Worm (Caenorhabditis elegans): ENCODE measurements around the gene E_BE45912.2.

The E_BE45912.2 gene

ce11 chrIII:1002510-1002909 lies 28.4 kb downstream of the E_BE45912.2 start, which contains the start of gene clec-150:
TSS of gene clec-150 (plus strand) at chrIII:1002707.
- TF ChIP-seq mml-1 (tag; optimal IDR thresholded peaks at IDR 0.05) (no peak), nhr-23 (tag; optimal IDR thresholded peaks at IDR 0.05) (no peak), ztf-11 (tag; optimal IDR thresholded peaks at IDR 0.05) (no peak), pha-4 (tag; optimal IDR thresholded peaks at IDR 0.05) (peak; percentile 41), elt-2 (tag; optimal IDR thresholded peaks at IDR 0.05) (peak; percentile 98), ama-1 (optimal IDR thresholded peaks at IDR 0.05) (no peak), R02D3.7 (tag; optimal IDR thresholded peaks at IDR 0.05) (no peak), jun-1 (tag; optimal IDR thresholded peaks at IDR 0.05) (peak; percentile 44), pqm-1 (tag; optimal IDR thresholded peaks at IDR 0.05) (peak; percentile 96), hmg-11 (tag; optimal IDR thresholded peaks at IDR 0.05) (no peak), mdl-1 (tag; optimal IDR thresholded peaks at IDR 0.05) (no peak), ceh-16 (tag; optimal IDR thresholded peaks at IDR 0.05) (no peak), nhr-25 (tag; optimal IDR thresholded peaks at IDR 0.05) (no peak), nhr-77 (tag; optimal IDR thresholded peaks at IDR 0.05) (no peak), elt-1 (tag; optimal IDR thresholded peaks at IDR 0.05) (no peak)

- TF ChIP-seq daf-12 (tag; optimal IDR thresholded peaks at IDR 0.05) (no peak), hmg-11 (tag; optimal IDR thresholded peaks at IDR 0.05) (no peak), unc-39 (tag; optimal IDR thresholded peaks at IDR 0.05) (no peak), aly-2 (tag; optimal IDR thresholded peaks at IDR 0.05) (no peak), ama-1 (optimal IDR thresholded peaks at IDR 0.05) (no peak), fos-1 (tag; optimal IDR thresholded peaks at IDR 0.05) (no peak), lin-15B (tag; optimal IDR thresholded peaks at IDR 0.05) (no peak)
These were observed 29.6 kb downstream of the E_BE45912.2 start, which contains the start of gene R06B10.7 for ce11 chrIII:1001297-1001696. TSS of gene R06B10.7 (minus strand) at chrIII:1001397.

- TF ChIP-seq ceh-16 (tag; optimal IDR thresholded peaks at IDR 0.05) (no peak), R02D3.7 (tag; optimal IDR thresholded peaks at IDR 0.05) (no peak), ceh-28 (tag; optimal IDR thresholded peaks at IDR 0.05) (peak; percentile 45)
These were observed 32.0 kb downstream of the E_BE45912.2 start for ce11 chrIII:998855-999254.

- TF ChIP-seq elt-3 (tag; optimal IDR thresholded peaks at IDR 0.05) (no peak), ztf-4 (tag; optimal IDR thresholded peaks at IDR 0.05) (no peak), lin-15B (tag; optimal IDR thresholded peaks at IDR 0.05) (no peak), ceh-9 (tag; optimal IDR thresholded peaks at IDR 0.05) (no peak), ceh-28 (tag; optimal IDR thresholded peaks at IDR 0.05) (peak; percentile 84), R02D3.7 (tag; optimal IDR thresholded peaks at IDR 0.05) (no peak), hmg-11 (tag; optimal IDR thresholded peaks at IDR 0.05) (no peak), egl-5 (tag; optimal IDR thresholded peaks at IDR 0.05) (no peak)
These were observed 34.3 kb downstream of the E_BE45912.2 start for ce11 chrIII:996564-996963.

- TF ChIP-seq lin-39 (tag; optimal IDR thresholded peaks at IDR 0.05) (no peak), pha-4 (tag; optimal IDR thresholded peaks at IDR 0.05) (no peak), elt-1 (tag; optimal IDR thresholded peaks at IDR 0.05) (no peak), fos-1 (tag; optimal IDR thresholded peaks at IDR 0.05) (no peak), daf-12 (tag; optimal IDR thresholded peaks at IDR 0.05) (no peak), nhr-23 (tag; optimal IDR thresholded peaks at IDR 0.05) (no peak), lsy-12 (tag; optimal IDR thresholded peaks at IDR 0.05) (no peak), mml-1 (tag; optimal IDR thresholded peaks at IDR 0.05) (no peak), ztf-11 (tag; optimal IDR thresholded peaks at IDR 0.05) (no peak), eor-1 (tag; optimal IDR thresholded peaks at IDR 0.05) (no peak), pqm-1 (tag; optimal IDR thresholded peaks at IDR 0.05) (no peak), egl-27 (tag; optimal IDR thresholded peaks at IDR 0.05) (no peak), ama-1 (optimal IDR thresholded peaks at IDR 0.05) (no peak), nfya-1 (tag; optimal IDR thresholded peaks at IDR 0.05; ENCODE audit: insufficient read depth) (no peak), fkh-10 (GFP tag; optimal IDR thresholded peaks at IDR 0.05) (no peak), nhr-77 (tag; optimal IDR thresholded peaks at IDR 0.05) (no peak), nhr-76 (tag; optimal IDR thresholded peaks at IDR 0.05) (no peak)
These were observed 39.3 kb downstream of the E_BE45912.2 start, which contains the start of gene trp-2 for ce11 chrIII:991581-991980. TSS of gene trp-2 (plus strand) at chrIII:991881.

- TF ChIP-seq aly-2 (tag; optimal IDR thresholded peaks at IDR 0.05) (no peak), fkh-10 (GFP tag; optimal IDR thresholded peaks at IDR 0.05) (peak; percentile 84)
These were observed 41.3 kb downstream of the E_BE45912.2 start for ce11 chrIII:989558-989957.

Measured in whole organism, L3 larva.